Worm (Caenorhabditis elegans) whole organism, young adult: Measurements from ENCODE around the gene slc-17.5.
A peak's percentile ranks its signal among the peaks of the same experiment; 100 is the strongest.

Experiments
- B0336.3 ChIP-seq: fragments of 200-800 bp; sonication (Bioruptor generic); IDR thresholded peaks from 2 replicates; pipeline ENCODE4 v1.3.6; 2022; ENCODE audit warnings: missing genetic modification characterization, missing compliant biosample characterization
- C17E4.6 ChIP-seq: fragments of 200-800 bp; sonication (Bioruptor generic); IDR thresholded peaks from 2 replicates; pipeline ENCODE4 v1.3.6; 2022; ENCODE audit warnings: missing genetic modification reagents, missing genetic modification characterization, missing compliant biosample characterization
- D2030.7 ChIP-seq: fragments of 200-800 bp; sonication (Bioruptor generic); IDR thresholded peaks from 2 replicates; pipeline ENCODE4 v1.3.6; 2022; ENCODE audit warnings: missing genetic modification reagents, missing genetic modification characterization, missing compliant biosample characterization
- F33H1.4 ChIP-seq: fragments of 200-800 bp; sonication (Bioruptor generic); IDR thresholded peaks from 2 replicates; pipeline ENCODE4 v1.3.6; 2022; ENCODE audit warnings: missing genetic modification reagents, missing genetic modification characterization, missing compliant biosample characterization
- F55B11.4 ChIP-seq: sonication (generic microtip); optimal IDR thresholded peaks from 2 replicates; lab custom pipeline; 2016; ENCODE audit warnings: missing compliant biosample characterization, missing genetic modification characterization, borderline replicate concordance; ENCODE audit not compliant: insufficient read depth
- K11D2.4 ChIP-seq: fragments of 200-800 bp; sonication (Bioruptor generic); IDR thresholded peaks from 2 replicates; pipeline ENCODE4 v1.3.6; 2022; ENCODE audit warnings: missing genetic modification reagents, missing genetic modification characterization, missing compliant biosample characterization
- Y56A3A.18 ChIP-seq: fragments of 200-800 bp; sonication (Bioruptor generic); IDR thresholded peaks from 2 replicates; pipeline ENCODE4 v1.3.6; 2022; ENCODE audit warnings: missing genetic modification reagents, missing genetic modification characterization, missing compliant biosample characterization
- Y67H2A.10 ChIP-seq: fragments of 200-800 bp; sonication (Bioruptor generic); conservative IDR thresholded peaks from 2 replicates; pipeline ENCODE4 v1.3.6; 2022; ENCODE audit warnings: missing genetic modification reagents, missing genetic modification characterization, missing compliant biosample characterization
- akir-1 ChIP-seq: fragments of 200-800 bp; sonication (Bioruptor generic); optimal IDR thresholded peaks from 2 replicates; lab custom pipeline; 2018; ENCODE audit warnings: mild to moderate bottlenecking, missing genetic modification characterization, moderate library complexity, missing compliant biosample characterization
- aptf-2 ChIP-seq: fragments of 200-800 bp; sonication (Bioruptor generic); conservative IDR thresholded peaks from 2 replicates; pipeline ENCODE4 v1.3.6; 2022; ENCODE audit warnings: missing genetic modification reagents, missing genetic modification characterization, missing compliant biosample characterization
- aptf-3 ChIP-seq: fragments of 200-800 bp; sonication (Bioruptor generic); IDR thresholded peaks from 2 replicates; pipeline ENCODE4 v1.3.6; 2022; ENCODE audit warnings: missing genetic modification characterization, missing compliant biosample characterization
- bed-1 ChIP-seq: fragments of 200-800 bp; sonication (Bioruptor generic); IDR thresholded peaks from 2 replicates; pipeline ENCODE4 v1.3.6; 2022; ENCODE audit warnings: missing genetic modification reagents, missing genetic modification characterization, missing compliant biosample characterization
- ccch-3 ChIP-seq: fragments of 200-800 bp; sonication (Bioruptor generic); optimal IDR thresholded peaks from 2 replicates; lab custom pipeline; 2018; ENCODE audit warnings: mild to moderate bottlenecking, missing genetic modification characterization, missing compliant biosample characterization
- cebp-1 ChIP-seq, 2 experiments: fragments of 200-800 bp in 1 of 2; sonication (Bioruptor generic) in 1 of 2; sonication (generic microtip) in 1 of 2; IDR thresholded peaks in 1 of 2; optimal IDR thresholded peaks in 1 of 2; 2 replicates each; pipeline versions ENCODE4 v1.3.6 to Lab custom; 2017 to 2022; ENCODE audit warnings: missing compliant biosample characterization in 2 of 2, missing genetic modification characterization in 2 of 2, mild to moderate bottlenecking in 1 of 2, missing genetic modification reagents in 1 of 2, moderate library complexity in 1 of 2
- ceh-100 ChIP-seq: fragments of 200-800 bp; sonication (Bioruptor generic); IDR thresholded peaks from 2 replicates; pipeline ENCODE4 v1.3.6; 2022; ENCODE audit warnings: missing genetic modification reagents, missing genetic modification characterization, missing compliant biosample characterization
- ceh-58 ChIP-seq: fragments of 200-800 bp; sonication (Bioruptor generic); IDR thresholded peaks from 2 replicates; pipeline ENCODE4 v1.3.6; 2022; ENCODE audit warnings: missing genetic modification characterization, missing compliant biosample characterization
- ceh-91 ChIP-seq: fragments of 200-800 bp; sonication (Bioruptor generic); IDR thresholded peaks from 2 replicates; pipeline ENCODE4 v1.3.6; 2022; ENCODE audit warnings: missing genetic modification reagents, missing genetic modification characterization, missing compliant biosample characterization
- dpff-1 ChIP-seq: sonication (generic microtip); optimal IDR thresholded peaks from 2 replicates; lab custom pipeline; 2017; ENCODE audit warnings: mild to moderate bottlenecking, missing genetic modification characterization, missing compliant biosample characterization
- egl-44 ChIP-seq: fragments of 200-800 bp; sonication (Bioruptor generic); IDR thresholded peaks from 2 replicates; pipeline ENCODE4 v1.3.6; 2022; ENCODE audit warnings: missing genetic modification reagents, missing genetic modification characterization, missing compliant biosample characterization
- fkh-3 ChIP-seq: sonication (generic microtip); optimal IDR thresholded peaks from 2 replicates; lab custom pipeline; 2016; ENCODE audit warnings: mild to moderate bottlenecking, missing genetic modification characterization, missing compliant biosample characterization
- hlh-26 ChIP-seq: fragments of 200-800 bp; sonication (Bioruptor generic); conservative IDR thresholded peaks from 2 replicates; pipeline ENCODE4 v1.3.6; 2022; ENCODE audit warnings: missing genetic modification reagents, missing genetic modification characterization, missing compliant biosample characterization
- let-607 ChIP-seq, 2 experiments: fragments of 200-800 bp in 1 of 2; sonication (Bioruptor generic) in 1 of 2; sonication (generic microtip) in 1 of 2; optimal IDR thresholded peaks; 2 replicates each; lab custom pipeline; 2016 to 2018; ENCODE audit warnings: mild to moderate bottlenecking in 2 of 2, missing compliant biosample characterization in 2 of 2, missing genetic modification characterization in 2 of 2, moderate library complexity in 2 of 2, missing genotype in 1 of 2
- lin-54 ChIP-seq: fragments of 200-800 bp; sonication (Bioruptor generic); optimal IDR thresholded peaks from 2 replicates; lab custom pipeline; 2018; ENCODE audit warnings: mild to moderate bottlenecking, missing genetic modification characterization, missing compliant biosample characterization
- madf-10 ChIP-seq: sonication (generic microtip); optimal IDR thresholded peaks from 2 replicates; lab custom pipeline; 2016; ENCODE audit warnings: mild to moderate bottlenecking, missing genetic modification characterization, missing compliant biosample characterization
- mel-28 ChIP-seq: sonication (generic microtip); optimal IDR thresholded peaks from 2 replicates; lab custom pipeline; 2016; ENCODE audit warnings: borderline replicate concordance, mild to moderate bottlenecking, missing genetic modification characterization, missing compliant biosample characterization
- mes-4 ChIP-seq: sonication (generic microtip); optimal IDR thresholded peaks from 2 replicates; lab custom pipeline; 2016; ENCODE audit warnings: missing genotype, missing genetic modification characterization, missing compliant biosample characterization
- nhr-80 ChIP-seq: sonication (generic microtip); optimal IDR thresholded peaks from 2 replicates; lab custom pipeline; 2016; ENCODE audit warnings: missing genetic modification characterization, missing compliant biosample characterization
- rcor-1 ChIP-seq: fragments of 200-800 bp; sonication (Bioruptor generic); IDR thresholded peaks from 2 replicates; pipeline ENCODE4 v1.3.6; 2022; ENCODE audit warnings: missing genetic modification reagents, missing genetic modification characterization, missing compliant biosample characterization
- rec-8 ChIP-seq, 2 experiments: sonication (generic microtip); optimal IDR thresholded peaks; 2 replicates each; lab custom pipeline; 2016; ENCODE audit warnings: mild to moderate bottlenecking in 2 of 2, missing genetic modification characterization in 2 of 2, missing genetic modification reagents in 2 of 2, missing genotype in 2 of 2, missing biosample characterization in 1 of 2, missing compliant biosample characterization in 1 of 2, moderate library complexity in 1 of 2
- rpc-1 ChIP-seq, 2 experiments: fragments of 150-350 bp in 1 of 2; sonication (generic microtip) in 1 of 2; optimal IDR thresholded peaks; 2 replicates each; lab custom pipeline; 2014 to 2018; ENCODE audit warnings: missing biosample characterization in 1 of 2, missing genetic modification characterization in 1 of 2, missing genetic modification reagents in 1 of 2, missing genotype in 1 of 2
- snpc-4 ChIP-seq, 5 experiments: fragments of 150-350 bp in 1 of 5; sonication (generic microtip) in 4 of 5; optimal IDR thresholded peaks; 2 replicates each; lab custom pipeline; 2014 to 2018; ENCODE audit warnings: missing genetic modification characterization in 5 of 5, missing biosample characterization in 3 of 5, antibody characterized with exemption in 2 of 5, mild to moderate bottlenecking in 2 of 5, missing compliant biosample characterization in 2 of 5, missing genotype in 2 of 5, moderate library complexity in 2 of 5, missing genetic modification reagents in 1 of 5
- tbp1 ChIP-seq: fragments of 200-800 bp; sonication (Bioruptor generic); optimal IDR thresholded peaks from 2 replicates; lab custom pipeline; 2018; ENCODE audit warnings: mild to moderate bottlenecking, missing genetic modification characterization, missing compliant biosample characterization
- zfh-2 ChIP-seq: fragments of 200-800 bp; sonication (Bioruptor generic); conservative IDR thresholded peaks from 2 replicates; pipeline ENCODE4 v1.3.6; 2022; ENCODE audit warnings: missing genetic modification reagents, missing genetic modification characterization, missing compliant biosample characterization
- ztf-25 ChIP-seq: fragments of 200-800 bp; sonication (Bioruptor generic); IDR thresholded peaks from 2 replicates; pipeline ENCODE4 v1.3.6; 2022; ENCODE audit warnings: missing genetic modification reagents, missing genetic modification characterization, missing compliant biosample characterization
- ztf-3 ChIP-seq: fragments of 200-800 bp; sonication (Bioruptor generic); optimal IDR thresholded peaks from 2 replicates; lab custom pipeline; 2018; ENCODE audit warnings: mild to moderate bottlenecking, missing genetic modification characterization, missing compliant biosample characterization

Gene slc-17.5

DNA sequence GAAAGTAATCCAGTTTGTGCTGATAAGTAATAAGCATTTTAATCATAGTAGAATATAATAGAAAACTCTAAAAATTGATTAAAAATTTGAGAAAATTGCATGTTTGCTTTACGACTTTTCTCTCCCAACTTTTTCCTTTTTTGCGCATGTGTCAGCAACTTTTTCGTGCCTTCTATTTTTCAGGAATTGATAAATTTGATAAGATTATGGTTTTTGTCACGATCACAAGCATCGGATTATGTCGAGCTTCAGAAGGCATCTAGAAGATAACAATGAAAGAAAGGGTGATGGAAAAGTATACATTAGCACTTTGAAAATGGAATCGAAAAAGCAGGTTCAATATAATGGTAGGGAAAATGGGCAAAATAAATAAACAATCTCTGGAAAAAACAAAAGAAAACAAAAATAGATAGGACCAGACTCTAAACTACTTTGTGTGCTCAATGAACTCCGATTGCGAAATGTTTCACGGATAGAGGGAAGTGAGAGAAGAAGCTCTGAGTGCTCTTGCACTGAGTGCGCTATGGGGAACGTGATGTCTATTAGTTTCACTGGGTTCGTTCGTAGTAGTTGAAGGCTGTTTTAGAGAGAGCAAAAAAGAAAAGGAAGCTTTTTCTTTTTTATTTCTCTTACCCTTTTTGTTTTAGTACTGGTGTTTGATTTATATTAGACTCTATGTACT lies 3.6 kb upstream of the slc-17.5 start:
- TF ChIP-seq C17E4.6 (GFP tag; lab: Robert Waterston, UW) = no peak
- no peak for TF ChIP-seq aptf-2 (GFP tag; lab: Robert Waterston, UW)
- no peak for TF ChIP-seq aptf-3 (GFP tag; lab: Robert Waterston, UW)
- TF ChIP-seq mel-28 (tag; lab: Kevin White, UChicago) = no peak
- no peak for TF ChIP-seq ztf-3 (GFP tag; lab: Kevin White, UChicago)
- TF ChIP-seq akir-1 = no peak
- no peak for TF ChIP-seq ceh-91 (GFP tag; lab: Robert Waterston, UW)
- no peak for TF ChIP-seq snpc-4 (GFP tag; optimal IDR thresholded peaks at IDR 0.05; lab: Kevin White, UChicago)
- peak in 1 of 4 experiments; percentile 7 for TF ChIP-seq snpc-4 (tag; optimal IDR thresholded peaks at IDR 0.05; lab: Kevin White, UChicago)
- no peak for TF ChIP-seq Y67H2A.10 (GFP tag; lab: Robert Waterston, UW)
- TF ChIP-seq bed-1 = no peak
- peak; percentile 81; the same call in 1 of the 2 replicates for TF ChIP-seq cebp-1 (GFP tag; IDR thresholded peaks at IDR 0.05; lab: Robert Waterston, UW)
- peak; percentile 94 for TF ChIP-seq cebp-1 (tag; optimal IDR thresholded peaks at IDR 0.05; lab: Kevin White, UChicago)
- no peak for TF ChIP-seq rpc-1 (optimal IDR thresholded peaks at IDR 0.05; lab: Kevin White, UChicago)
- TF ChIP-seq rpc-1 (tag; optimal IDR thresholded peaks at IDR 0.05; lab: Kevin White, UChicago) = no peak
- TF ChIP-seq fkh-3 (tag; lab: Kevin White, UChicago) = no peak
- TF ChIP-seq dpff-1 (tag; lab: Kevin White, UChicago) = no peak
- TF ChIP-seq nhr-80 (tag; lab: Kevin White, UChicago) = peak; percentile 36
- TF ChIP-seq zfh-2 (GFP tag; lab: Robert Waterston, UW) = no peak
- no peak for TF ChIP-seq hlh-26
- TF ChIP-seq mes-4 (tag; lab: Kevin White, UChicago) = no peak
- no peak for TF ChIP-seq tbp1
- no peak for TF ChIP-seq F33H1.4 (GFP tag; lab: Robert Waterston, UW)
- TF ChIP-seq B0336.3 (GFP tag; lab: Robert Waterston, UW) = no peak
- no peak for TF ChIP-seq ztf-25 (GFP tag; lab: Robert Waterston, UW)
- no peak for TF ChIP-seq madf-10 (tag; lab: Kevin White, UChicago)
- no peak for TF ChIP-seq K11D2.4 (GFP tag; lab: Robert Waterston, UW)
- TF ChIP-seq egl-44 (GFP tag; lab: Robert Waterston, UW) = no peak
- no peak for TF ChIP-seq F55B11.4 (tag; lab: Kevin White, UChicago)

- TF ChIP-seq ztf-25 (GFP tag; lab: Robert Waterston, UW) = no peak
- no peak for TF ChIP-seq lin-54 (GFP tag; lab: Kevin White, UChicago)
- peak; percentile 66 for TF ChIP-seq nhr-80 (tag; lab: Kevin White, UChicago)
- no peak for TF ChIP-seq mes-4 (tag; lab: Kevin White, UChicago)
Measured at ce11 chrV:8285455-8285854, 755 bp upstream of the slc-17.5 start.

DNA sequence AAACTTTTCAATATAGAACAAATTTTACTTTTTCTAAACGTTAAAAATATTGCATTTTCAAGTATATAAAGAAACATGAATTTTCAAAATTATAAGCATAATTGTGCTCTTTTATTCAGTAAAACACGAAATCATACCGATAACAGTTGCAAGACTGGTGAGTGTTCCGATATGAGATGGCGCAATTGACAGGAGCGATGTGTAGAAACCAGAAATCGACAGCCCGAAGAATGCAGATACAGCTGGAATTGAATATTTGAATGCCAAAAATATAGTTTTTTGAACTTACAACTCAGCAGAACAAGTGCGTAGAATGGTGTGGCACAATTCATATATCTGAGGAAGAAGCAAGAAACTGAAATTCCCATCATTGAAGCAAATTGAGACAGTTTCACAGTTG lies 1.8 kb downstream of the slc-17.5 start:
- TF ChIP-seq tbp1 (no peak), D2030.7 (GFP tag; lab: Robert Waterston, UW) (no peak), rcor-1 (no peak), let-607 (tag; optimal IDR thresholded peaks at IDR 0.05; lab: Kevin White, UChicago) (peak in 1 of 2 experiments; percentile 52), ceh-58 (GFP tag; lab: Robert Waterston, UW) (no peak), ceh-100 (GFP tag; lab: Robert Waterston, UW) (no peak), Y56A3A.18 (GFP tag; lab: Robert Waterston, UW) (no peak), rec-8 (tag; optimal IDR thresholded peaks at IDR 0.05; lab: Kevin White, UChicago) (no peak), ccch-3 (GFP tag; lab: Kevin White, UChicago) (no peak), C17E4.6 (GFP tag; lab: Robert Waterston, UW) (no peak), nhr-80 (tag; lab: Kevin White, UChicago) (peak; percentile 35)
